Worm (Caenorhabditis elegans): Measurements from ENCODE around the gene Y75B8A.24.

DNA sequence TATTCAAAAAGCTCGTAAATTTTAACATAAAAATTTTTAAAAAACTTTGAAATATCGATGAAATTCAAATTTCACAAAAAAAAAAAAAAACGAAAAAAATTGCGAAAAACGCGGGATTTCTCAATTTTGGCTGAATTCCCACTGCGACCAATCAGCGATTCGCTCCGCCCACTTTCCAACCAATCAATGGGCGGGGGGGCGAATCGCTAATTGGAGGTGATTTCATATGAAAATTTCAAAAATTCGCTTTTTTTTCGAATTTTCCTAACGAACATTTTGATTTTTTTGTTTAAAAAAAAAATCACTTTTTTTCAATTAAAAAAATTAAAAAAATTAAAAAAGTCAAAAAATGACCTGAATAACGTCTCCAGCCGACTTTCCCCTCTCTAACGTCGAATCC, 3.2 kb downstream of the Y75B8A.24 start:
- TF ChIP-seq elt-3 (tag; optimal IDR thresholded peaks at IDR 0.05) = no peak
- TF ChIP-seq M03D4.4 (tag; optimal IDR thresholded peaks at IDR 0.05) = no peak
- TF ChIP-seq lin-13 (tag; optimal IDR thresholded peaks at IDR 0.05) = no peak
- no peak for TF ChIP-seq unc-62 (GFP tag; optimal IDR thresholded peaks at IDR 0.05)
- TF ChIP-seq nhr-12 (tag; optimal IDR thresholded peaks at IDR 0.05) = no peak
- no peak for TF ChIP-seq sem-2 (GFP tag; optimal IDR thresholded peaks at IDR 0.05)
- TF ChIP-seq tbx-8 (GFP tag; optimal IDR thresholded peaks at IDR 0.05) = no peak
- TF ChIP-seq ztf-11 (tag; optimal IDR thresholded peaks at IDR 0.05) = no peak
- no peak for TF ChIP-seq nhr-237 (tag; optimal IDR thresholded peaks at IDR 0.05)
- no peak for TF ChIP-seq snpc-4 (tag; optimal IDR thresholded peaks at IDR 0.05)
- TF ChIP-seq unc-39 (tag; optimal IDR thresholded peaks at IDR 0.05) = no peak
- no peak for TF ChIP-seq lsy-2 (tag; optimal IDR thresholded peaks at IDR 0.05)
